Worm (Caenorhabditis elegans): Measurements from ENCODE around the gene pgp-4.

ce11 chrX:11387723-11388330 lies 30.2 kb downstream of the pgp-4 start:
- TF ChIP-seq dmd-4 (tag; optimal IDR thresholded peaks at IDR 0.05; ENCODE audit: borderline replicate concordance): no peak
- no peak for TF ChIP-seq hlh-8 (tag; optimal IDR thresholded peaks at IDR 0.05)
- no peak for TF ChIP-seq mec-3 (tag; optimal IDR thresholded peaks at IDR 0.05; ENCODE audit: borderline replicate concordance)
- TF ChIP-seq nhr-11 (tag; optimal IDR thresholded peaks at IDR 0.05): no peak
- TF ChIP-seq ceh-45 (GFP tag; IDR thresholded peaks at IDR 0.05): no peak
- no peak for TF ChIP-seq ama-1 (optimal IDR thresholded peaks at IDR 0.05)
- TF ChIP-seq pha-2 (tag; optimal IDR thresholded peaks at IDR 0.05): no peak
- no peak for TF ChIP-seq pqm-1 (tag; optimal IDR thresholded peaks at IDR 0.05)
- TF ChIP-seq elt-2 (tag; optimal IDR thresholded peaks at IDR 0.05): no peak
- no peak for TF ChIP-seq elt-4 (tag; optimal IDR thresholded peaks at IDR 0.05)
- no peak for TF ChIP-seq sox-2 (GFP tag; IDR thresholded peaks at IDR 0.05)
- TF ChIP-seq nfya-1 (tag; optimal IDR thresholded peaks at IDR 0.05): no peak
- TF ChIP-seq madf-2 (tag; optimal IDR thresholded peaks at IDR 0.05): no peak
